Worm (Caenorhabditis elegans) whole organism, young adult: Measurements from ENCODE around the gene F45G2.8.

Experiments used
- C06A6.2 ChIP-seq: fragments of 200-800 bp; sonication (Bioruptor generic); conservative IDR thresholded peaks from 2 replicates; pipeline ENCODE4 v1.3.6; 2022; ENCODE audit warnings: missing genetic modification characterization, missing compliant biosample characterization
- egl-44 ChIP-seq: fragments of 200-800 bp; sonication (Bioruptor generic); IDR thresholded peaks from 2 replicates; pipeline ENCODE4 v1.3.6; 2022; ENCODE audit warnings: missing genetic modification reagents, missing genetic modification characterization, missing compliant biosample characterization
- egrh-3 ChIP-seq: fragments of 200-800 bp; sonication (Bioruptor generic); IDR thresholded peaks from 2 replicates; pipeline ENCODE4 v1.3.6; 2022; ENCODE audit warnings: missing genetic modification reagents, missing genetic modification characterization, missing compliant biosample characterization
- hmg-1.2 ChIP-seq: fragments of 200-800 bp; sonication (Bioruptor generic); IDR thresholded peaks from 2 replicates; pipeline ENCODE4 v1.3.6; 2022; ENCODE audit warnings: missing genetic modification reagents, missing genetic modification characterization, missing compliant biosample characterization
- tbp1 ChIP-seq: fragments of 200-800 bp; sonication (Bioruptor generic); optimal IDR thresholded peaks from 2 replicates; lab custom pipeline; 2018; ENCODE audit warnings: mild to moderate bottlenecking, missing genetic modification characterization, missing compliant biosample characterization

ce11 chrIII:13457305-13457704 is 21.8 kb upstream of the F45G2.8 start:
- TF ChIP-seq tbp1: no peak
- TF ChIP-seq C06A6.2 (GFP tag; lab: Robert Waterston, UW): no peak
- TF ChIP-seq hmg-1.2 (GFP tag; lab: Robert Waterston, UW): no peak
- no peak for TF ChIP-seq egrh-3 (GFP tag; lab: Robert Waterston, UW)
- no peak for TF ChIP-seq egl-44 (GFP tag; lab: Robert Waterston, UW)
